Fruit fly (Drosophila melanogaster): ENCODE results near the gene CG33061.

- TF ChIP-seq ovo (GFP tag; optimal IDR thresholded peaks at IDR 0.05): no peak
- TF ChIP-seq CG5204 (GFP tag; optimal IDR thresholded peaks at IDR 0.05): no peak
- TF ChIP-seq pad (GFP tag; optimal IDR thresholded peaks at IDR 0.05): no peak
- no peak for TF ChIP-seq Hr96 (GFP tag; optimal IDR thresholded peaks at IDR 0.05)
- TF ChIP-seq CG1620 (GFP tag; optimal IDR thresholded peaks at IDR 0.05): no peak
- no peak for TF ChIP-seq Mnt (GFP tag; optimal IDR thresholded peaks at IDR 0.05)
- TF ChIP-seq Crg-1 (GFP tag; optimal IDR thresholded peaks at IDR 0.05): no peak
- TF ChIP-seq cic (GFP tag; optimal IDR thresholded peaks at IDR 0.05): no peak
Observed at dm6 chr3L:16303982-16304381, 25.6 kb upstream of the CG33061 start, which contains the start of gene CG43249.

Measured in whole organism, adult.